Fruit fly (Drosophila melanogaster): ENCODE results near the gene CG5188.

CG5188 gene

dm6 chr2L:10457191-10457899 is 28.7 kb downstream of the CG5188 start, which contains the start of the genes LManI and LManII:
Gene LManI (minus strand): TSS chr2L:10457241.
Gene LManII (plus strand): TSS chr2L:10457658.
- TF ChIP-seq rn (GFP tag; IDR thresholded peaks at IDR 0.05) (no peak), CG12605 (GFP tag; IDR thresholded peaks at IDR 0.05) (peak; percentile 12; the same call in 1 of the 2 replicates)

DNA sequence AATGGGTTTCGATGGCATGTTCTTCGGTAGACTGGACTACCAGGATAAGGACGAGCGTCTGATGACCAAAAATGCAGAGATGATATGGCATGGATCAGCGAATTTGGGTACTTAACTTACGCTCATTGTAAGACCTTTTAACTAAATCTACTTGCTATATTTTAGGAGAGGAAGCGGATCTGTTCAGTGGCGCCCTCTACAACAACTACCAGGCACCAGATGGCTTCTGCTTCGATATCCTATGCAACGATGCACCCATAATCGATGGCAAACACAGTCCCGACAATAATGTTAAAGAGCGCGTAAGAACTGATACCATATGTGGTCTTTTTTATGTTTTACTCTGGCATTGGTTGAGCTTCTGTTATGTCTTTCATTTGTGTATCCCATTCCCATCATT is 30.4 kb downstream of the CG5188 start:
- TF ChIP-seq D1 (tag; optimal IDR thresholded peaks at IDR 0.05) (no peak), CG17806 (tag; optimal IDR thresholded peaks at IDR 0.05) (no peak), EcR (GFP tag; optimal IDR thresholded peaks at IDR 0.05) (no peak), rn (GFP tag; IDR thresholded peaks at IDR 0.05) (no peak), CG15710 (tag; optimal IDR thresholded peaks at IDR 0.05) (no peak), CG34367 (tag; optimal IDR thresholded peaks at IDR 0.05) (no peak), CG14655 (GFP tag; optimal IDR thresholded peaks at IDR 0.05) (no peak)

DNA sequence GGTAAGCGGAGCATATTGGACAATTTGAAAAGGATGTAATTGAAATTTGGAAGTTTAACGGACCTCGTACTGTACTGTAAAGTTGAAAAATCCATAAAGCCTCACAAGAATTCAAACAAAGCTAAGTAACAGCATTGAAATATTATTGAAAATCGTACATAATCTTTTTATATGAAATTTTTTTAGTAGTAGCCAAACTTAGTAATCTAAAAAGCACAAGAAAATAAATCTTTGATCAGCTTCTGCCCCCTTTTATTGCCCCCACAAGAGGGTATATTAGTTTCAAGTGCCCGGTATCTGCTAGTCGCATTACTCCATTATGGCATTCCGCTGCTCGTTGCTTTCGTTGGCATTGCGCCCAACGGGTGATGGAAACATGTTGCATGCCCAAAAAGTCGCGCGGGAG is 38.2 kb downstream of the CG5188 start:
- TF ChIP-seq CG15710 (tag; optimal IDR thresholded peaks at IDR 0.05), result no peak
- no peak for TF ChIP-seq CG9948 (tag; optimal IDR thresholded peaks at IDR 0.05)
- peak; percentile 25 for TF ChIP-seq Pif1A (GFP tag; optimal IDR thresholded peaks at IDR 0.05)
- 0 out of 2 replicates have a peak, but pooled peaks have one; percentile 45 for TF ChIP-seq CG32121 (GFP tag; IDR thresholded peaks at IDR 0.05)
- peak; percentile 59 for TF ChIP-seq CG14655 (GFP tag; optimal IDR thresholded peaks at IDR 0.05)
- TF ChIP-seq Snoo (tag; optimal IDR thresholded peaks at IDR 0.05), result no peak
- peak; percentile 38 for TF ChIP-seq CG8301 (tag; optimal IDR thresholded peaks at IDR 0.05)
- no peak for TF ChIP-seq EcR (GFP tag; optimal IDR thresholded peaks at IDR 0.05)

DNA sequence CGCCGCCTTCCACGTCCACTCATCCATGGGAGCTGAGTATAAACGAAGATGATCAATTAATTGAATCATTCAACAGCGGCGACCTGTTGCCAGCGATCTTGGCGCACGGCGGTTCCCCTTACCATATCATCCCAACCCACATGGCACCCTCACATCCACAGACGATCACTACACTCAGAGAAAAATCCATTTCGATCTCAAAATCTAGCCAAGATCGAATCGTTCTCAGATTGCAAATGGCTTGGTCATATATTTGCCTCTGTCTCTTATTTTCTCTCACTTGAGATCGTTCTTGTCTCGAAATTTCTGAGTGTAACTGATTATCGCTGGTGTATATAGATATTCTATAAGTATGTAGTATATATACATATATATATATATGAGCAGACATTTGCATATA is 39.8 kb downstream of the CG5188 start:
- TF ChIP-seq CG8301 (tag; optimal IDR thresholded peaks at IDR 0.05) (peak; percentile 43), EcR (GFP tag; optimal IDR thresholded peaks at IDR 0.05) (no peak), Pif1B (GFP tag; optimal IDR thresholded peaks at IDR 0.05) (peak; percentile 58), Ets98B (GFP tag; IDR thresholded peaks at IDR 0.05) (peak; percentile 51; the same call in 1 of the 2 replicates), CG10348 (GFP tag; IDR thresholded peaks at IDR 0.05) (no peak), CG17806 (tag; optimal IDR thresholded peaks at IDR 0.05) (peak; percentile 64), Pif1A (GFP tag; optimal IDR thresholded peaks at IDR 0.05) (peak; percentile 48), CG14655 (GFP tag; optimal IDR thresholded peaks at IDR 0.05) (peak; percentile 59), CG9948 (tag; optimal IDR thresholded peaks at IDR 0.05) (peak; percentile 23), fd96Ca (GFP tag; IDR thresholded peaks at IDR 0.05) (no peak), CG8159 (tag; optimal IDR thresholded peaks at IDR 0.05) (peak; percentile 72), CG32121 (GFP tag; IDR thresholded peaks at IDR 0.05) (peak; percentile 67), Snoo (tag; optimal IDR thresholded peaks at IDR 0.05) (peak; percentile 11), CG34367 (tag; optimal IDR thresholded peaks at IDR 0.05) (peak; percentile 56), CG12605 (GFP tag; IDR thresholded peaks at IDR 0.05) (no peak), CG15710 (tag; optimal IDR thresholded peaks at IDR 0.05) (peak; percentile 70), CG13204 (GFP tag; optimal IDR thresholded peaks at IDR 0.05) (no peak), rn (GFP tag; IDR thresholded peaks at IDR 0.05) (peak; percentile 17; the same call in 1 of the 2 replicates), gl (tag; optimal IDR thresholded peaks at IDR 0.05) (no peak), CG4496 (GFP tag; IDR thresholded peaks at IDR 0.05) (peak; percentile 78)

- no peak for TF ChIP-seq CG15710 (tag; optimal IDR thresholded peaks at IDR 0.05)
- no peak for TF ChIP-seq Ets98B (GFP tag; IDR thresholded peaks at IDR 0.05)
- TF ChIP-seq CG4496 (GFP tag; IDR thresholded peaks at IDR 0.05), result no peak
- TF ChIP-seq CG14655 (GFP tag; optimal IDR thresholded peaks at IDR 0.05), result no peak
- TF ChIP-seq CG17806 (tag; optimal IDR thresholded peaks at IDR 0.05), result no peak
- TF ChIP-seq CG13204 (GFP tag; optimal IDR thresholded peaks at IDR 0.05), result no peak
- no peak for TF ChIP-seq rn (GFP tag; IDR thresholded peaks at IDR 0.05)
- TF ChIP-seq EcR (GFP tag; optimal IDR thresholded peaks at IDR 0.05), result no peak
- no peak for TF ChIP-seq CG12605 (GFP tag; IDR thresholded peaks at IDR 0.05)
- no peak for TF ChIP-seq CG8301 (tag; optimal IDR thresholded peaks at IDR 0.05)
- no peak for TF ChIP-seq CG10348 (GFP tag; IDR thresholded peaks at IDR 0.05)
These were observed 40.3 kb downstream of the CG5188 start for dm6 chr2L:10468978-10469377.

dm6 chr2L:10470211-10470610 is 41.6 kb downstream of the CG5188 start:
- TF ChIP-seq Ets98B (GFP tag; IDR thresholded peaks at IDR 0.05) (no peak), CG32121 (GFP tag; IDR thresholded peaks at IDR 0.05) (0 out of 2 replicates have a peak, but pooled peaks have one; percentile 11)

dm6 chr2L:10472257-10472656 is 43.6 kb downstream of the CG5188 start:
- TF ChIP-seq EcR (GFP tag; optimal IDR thresholded peaks at IDR 0.05), result no peak
- TF ChIP-seq CG10348 (GFP tag; IDR thresholded peaks at IDR 0.05), result no peak
- no peak for TF ChIP-seq CG13204 (GFP tag; optimal IDR thresholded peaks at IDR 0.05)
- no peak for TF ChIP-seq CG32121 (GFP tag; IDR thresholded peaks at IDR 0.05)
- no peak for TF ChIP-seq CG14655 (GFP tag; optimal IDR thresholded peaks at IDR 0.05)
- no peak for TF ChIP-seq CG34367 (tag; optimal IDR thresholded peaks at IDR 0.05)
- TF ChIP-seq rn (GFP tag; IDR thresholded peaks at IDR 0.05), result no peak
- TF ChIP-seq CG8301 (tag; optimal IDR thresholded peaks at IDR 0.05), result no peak
- no peak for TF ChIP-seq CG15710 (tag; optimal IDR thresholded peaks at IDR 0.05)

Measured in whole organism, pupa.